Worm (Caenorhabditis elegans) whole organism, L3 larva: ENCODE measurements around the gene C33C12.1.

Experiments used
- egl-27 ChIP-seq: sonication (generic microtip); optimal IDR thresholded peaks from 4 replicates; lab custom pipeline; 2017; ENCODE audit warnings: missing biosample characterization, missing genetic modification reagents, missing genetic modification characterization
- elt-3 ChIP-seq, 3 experiments: fragments of 150-350 bp in 1 of 3; sonication (generic microtip) in 2 of 3; optimal IDR thresholded peaks; 2 replicates in 2 of 3; 4 replicates in 1 of 3; lab custom pipeline; 2014 to 2017; ENCODE audit warnings: missing biosample characterization in 3 of 3, missing genetic modification characterization in 3 of 3
- fkh-10 ChIP-seq: sonication (generic microtip); optimal IDR thresholded peaks from 2 replicates; lab custom pipeline; 2017; ENCODE audit warnings: missing biosample characterization, missing genetic modification reagents, missing genetic modification characterization
- fos-1 ChIP-seq: fragments of 150-350 bp; optimal IDR thresholded peaks from 2 replicates; lab custom pipeline; 2014; ENCODE audit warnings: missing biosample characterization, missing genetic modification characterization
- hmg-11 ChIP-seq: sonication (generic microtip); optimal IDR thresholded peaks from 2 replicates; lab custom pipeline; 2016; ENCODE audit warnings: missing genetic modification characterization, missing compliant biosample characterization
- lin-15B ChIP-seq: fragments of 150-350 bp; optimal IDR thresholded peaks from 2 replicates; lab custom pipeline; 2014; ENCODE audit warnings: missing biosample characterization, missing genetic modification characterization
- lin-39 ChIP-seq: fragments of 150-350 bp; optimal IDR thresholded peaks from 2 replicates; lab custom pipeline; 2018; ENCODE audit warnings: missing biosample characterization, missing genetic modification reagents, missing genetic modification characterization
- mdl-1 ChIP-seq: fragments of 150-350 bp; optimal IDR thresholded peaks from 2 replicates; lab custom pipeline; 2014; ENCODE audit warnings: missing biosample characterization, missing genetic modification characterization
- nhr-237 ChIP-seq: fragments of 150-350 bp; optimal IDR thresholded peaks from 2 replicates; lab custom pipeline; 2014; ENCODE audit warnings: missing biosample characterization, missing genetic modification characterization
- nhr-43 ChIP-seq: sonication (generic microtip); optimal IDR thresholded peaks from 2 replicates; lab custom pipeline; 2016; ENCODE audit warnings: mild to moderate bottlenecking, missing genetic modification characterization, missing compliant biosample characterization; ENCODE audit not compliant: poor library complexity, severe bottlenecking
- pqm-1 ChIP-seq: fragments of 150-350 bp; optimal IDR thresholded peaks from 2 replicates; lab custom pipeline; 2017; ENCODE audit warnings: missing biosample characterization, missing genetic modification characterization, inconsistent platforms
- zag-1 ChIP-seq: fragments of 150-350 bp; optimal IDR thresholded peaks from 2 replicates; lab custom pipeline; 2014; ENCODE audit warnings: missing biosample characterization, missing genetic modification characterization
- ztf-11 ChIP-seq: fragments of 150-350 bp; optimal IDR thresholded peaks from 2 replicates; lab custom pipeline; 2014; ENCODE audit warnings: missing biosample characterization, missing genetic modification characterization

- TF ChIP-seq lin-15B (tag; lab: Kevin White, UChicago) (no peak), mdl-1 (tag; lab: Kevin White, UChicago) (no peak), hmg-11 (tag; lab: Kevin White, UChicago) (no peak), fos-1 (tag; lab: Kevin White, UChicago) (no peak), fkh-10 (no peak), nhr-237 (no peak), zag-1 (tag; lab: Kevin White, UChicago) (no peak), lin-39 (tag; lab: Kevin White, UChicago) (no peak), egl-27 (tag; lab: Kevin White, UChicago) (no peak), elt-3 (tag; optimal IDR thresholded peaks at IDR 0.05; lab: Kevin White, UChicago) (no peak), ztf-11 (no peak), nhr-43 (no peak), pqm-1 (tag; lab: Kevin White, UChicago) (no peak)
Measured at ce11 chrII:2216940-2217664, 19.1 kb downstream of the C33C12.1 start.
